Worm (Caenorhabditis elegans): ENCODE measurements around the gene him-3.

The him-3 gene

DNA sequence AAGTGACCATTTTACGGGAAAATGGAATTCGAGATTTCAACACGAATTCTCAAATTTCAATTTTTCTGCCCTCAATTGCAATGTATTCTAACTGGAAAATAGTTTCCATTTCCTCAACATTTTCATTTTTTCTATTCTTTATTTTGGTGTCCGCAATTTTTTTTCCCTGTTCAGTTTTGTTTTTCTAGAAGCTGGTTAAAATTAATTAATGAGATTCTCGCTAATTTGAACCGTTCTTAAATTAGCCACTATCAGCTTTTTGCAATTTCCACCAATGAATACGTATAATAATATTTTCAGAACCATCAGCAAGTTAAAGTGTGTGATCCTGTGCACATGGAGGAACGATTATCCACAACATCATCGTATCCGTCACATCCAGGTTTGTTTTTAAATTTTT is 20.0 kb upstream of the him-3 start, which contains the start of gene jnk-1:
TSS of gene jnk-1 (plus strand) at position 301 of the 400 bp plus-strand sequence.
- no peak for TF ChIP-seq nhr-77 (tag; optimal IDR thresholded peaks at IDR 0.05)
- no peak for TF ChIP-seq skn-1 (tag; optimal IDR thresholded peaks at IDR 0.05)
- no peak for TF ChIP-seq nhr-6 (tag; optimal IDR thresholded peaks at IDR 0.05)
- no peak for TF ChIP-seq crh-2 (tag; optimal IDR thresholded peaks at IDR 0.05)
- no peak for TF ChIP-seq sma-3 (GFP tag; optimal IDR thresholded peaks at IDR 0.05)
- no peak for TF ChIP-seq dmd-4 (tag; optimal IDR thresholded peaks at IDR 0.05)
- TF ChIP-seq lin-39 (tag; optimal IDR thresholded peaks at IDR 0.05), result no peak
- no peak for TF ChIP-seq snpc-4 (tag; optimal IDR thresholded peaks at IDR 0.05)
- no peak for TF ChIP-seq alr-1 (tag; optimal IDR thresholded peaks at IDR 0.05)
- no peak for TF ChIP-seq nhr-11 (tag; optimal IDR thresholded peaks at IDR 0.05)
- no peak for TF ChIP-seq ama-1 (optimal IDR thresholded peaks at IDR 0.05)
- no peak for TF ChIP-seq mbf-1 (tag; optimal IDR thresholded peaks at IDR 0.05)
- TF ChIP-seq blmp-1 (tag; optimal IDR thresholded peaks at IDR 0.05; ENCODE audit: insufficient read depth), result no peak
- TF ChIP-seq C34F6.9 (tag; optimal IDR thresholded peaks at IDR 0.05), result no peak
- no peak for TF ChIP-seq nhr-237 (tag; optimal IDR thresholded peaks at IDR 0.05)

- TF ChIP-seq blmp-1 (tag; optimal IDR thresholded peaks at IDR 0.05; ENCODE audit: insufficient read depth), result no peak
- peak; percentile 53 for TF ChIP-seq unc-55 (GFP tag; optimal IDR thresholded peaks at IDR 0.05)
- TF ChIP-seq crh-2 (tag; optimal IDR thresholded peaks at IDR 0.05), result peak; percentile 57
- peak; percentile 5 for TF ChIP-seq sma-9 (GFP tag; optimal IDR thresholded peaks at IDR 0.05)
- no peak for TF ChIP-seq sma-9 (tag; optimal IDR thresholded peaks at IDR 0.05)
- TF ChIP-seq Y55F3AM.14 (GFP tag; optimal IDR thresholded peaks at IDR 0.05), result peak; percentile 56
- peak; percentile 95 for TF ChIP-seq mab-5 (tag; optimal IDR thresholded peaks at IDR 0.05)
- peak; percentile 33 for TF ChIP-seq zag-1 (tag; optimal IDR thresholded peaks at IDR 0.05)
- no peak for TF ChIP-seq elt-1 (tag; optimal IDR thresholded peaks at IDR 0.05)
- peak; percentile 56 for TF ChIP-seq C34F6.9 (tag; optimal IDR thresholded peaks at IDR 0.05)
- peak; percentile 12 for TF ChIP-seq F13H6.1 (tag; optimal IDR thresholded peaks at IDR 0.05)
- TF ChIP-seq mbf-1 (tag; optimal IDR thresholded peaks at IDR 0.05), result no peak
- peak in 1 of 2 experiments; percentile 65 for TF ChIP-seq lsy-2 (tag; optimal IDR thresholded peaks at IDR 0.05)
- no peak for TF ChIP-seq ztf-4 (tag; optimal IDR thresholded peaks at IDR 0.05)
- peak; percentile 25 for TF ChIP-seq nhr-129 (tag; optimal IDR thresholded peaks at IDR 0.05)
Measured at ce11 chrIV:6958696-6959095, 18.6 kb upstream of the him-3 start.

ce11 chrIV:6959483-6959882 is 17.8 kb upstream of the him-3 start:
- TF ChIP-seq lsy-2 (tag; optimal IDR thresholded peaks at IDR 0.05) (peak in 1 of 2 experiments; percentile 52), sma-9 (GFP tag; optimal IDR thresholded peaks at IDR 0.05) (peak; percentile 17), sma-9 (tag; optimal IDR thresholded peaks at IDR 0.05) (no peak), sem-4 (tag; optimal IDR thresholded peaks at IDR 0.05) (peak; percentile 46), zag-1 (tag; optimal IDR thresholded peaks at IDR 0.05) (peak; percentile 16), unc-55 (GFP tag; optimal IDR thresholded peaks at IDR 0.05) (peak; percentile 24), crh-2 (tag; optimal IDR thresholded peaks at IDR 0.05) (peak; percentile 27), unc-62 (GFP tag; optimal IDR thresholded peaks at IDR 0.05) (no peak), peb-1 (tag; optimal IDR thresholded peaks at IDR 0.05) (no peak), blmp-1 (tag; optimal IDR thresholded peaks at IDR 0.05; ENCODE audit: insufficient read depth) (no peak), C34F6.9 (tag; optimal IDR thresholded peaks at IDR 0.05) (peak; percentile 35), nhr-6 (tag; optimal IDR thresholded peaks at IDR 0.05) (peak; percentile 16)

DNA sequence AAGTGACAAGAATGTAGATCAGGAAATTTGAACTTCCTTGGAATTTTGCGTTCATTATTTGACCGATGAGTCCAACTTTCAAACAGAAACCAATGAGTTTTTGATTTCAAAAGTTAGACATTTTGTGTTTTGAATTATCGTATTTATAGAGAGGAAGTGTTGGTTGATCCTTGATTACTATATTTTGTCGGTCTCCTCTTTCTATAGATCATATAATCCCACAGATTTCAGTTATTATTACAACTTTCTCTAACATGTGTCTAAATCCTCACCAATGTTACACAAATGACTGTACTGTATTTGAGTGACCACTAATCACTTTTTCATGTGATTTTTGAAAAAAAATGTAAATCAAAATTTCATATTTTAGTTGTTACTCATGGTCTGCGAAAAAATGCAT is 12.8 kb upstream of the him-3 start, which contains the start of gene B0478.3:
TSS of gene B0478.3 (minus strand) at position 101 of the 400 bp plus-strand sequence.
- no peak for TF ChIP-seq mab-5 (tag; optimal IDR thresholded peaks at IDR 0.05)
- no peak for TF ChIP-seq zag-1 (tag; optimal IDR thresholded peaks at IDR 0.05)
- no peak for TF ChIP-seq nhr-25 (tag; optimal IDR thresholded peaks at IDR 0.05)

DNA sequence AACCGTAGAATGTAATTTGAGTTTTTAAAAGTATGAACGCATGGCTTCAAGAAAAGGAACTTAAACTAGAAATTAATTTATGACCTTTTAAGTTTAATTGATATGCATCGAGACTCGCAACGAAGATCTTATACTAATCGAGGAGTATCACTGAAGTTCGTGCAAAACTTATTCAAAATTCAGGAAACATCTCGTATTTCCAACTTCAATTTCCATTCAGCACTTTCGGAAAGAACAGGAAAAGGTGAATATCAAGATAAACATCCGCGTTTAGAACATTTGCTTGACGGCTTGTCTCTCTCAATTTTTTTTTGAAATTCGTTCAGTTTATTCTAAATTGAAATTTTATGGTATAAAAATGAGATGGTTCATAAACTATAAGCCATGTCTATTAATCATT is 12.1 kb upstream of the him-3 start, which contains the start of gene ZK381.2:
TSS of gene ZK381.2 (plus strand) at position 301 of the 400 bp plus-strand sequence.
- TF ChIP-seq C34F6.9 (tag; optimal IDR thresholded peaks at IDR 0.05) (no peak), ceh-16 (tag; optimal IDR thresholded peaks at IDR 0.05) (no peak), alr-1 (tag; optimal IDR thresholded peaks at IDR 0.05) (no peak), unc-55 (GFP tag; optimal IDR thresholded peaks at IDR 0.05) (no peak), dmd-4 (tag; optimal IDR thresholded peaks at IDR 0.05) (no peak), lin-13 (GFP tag; optimal IDR thresholded peaks at IDR 0.05) (no peak), nhr-12 (tag; optimal IDR thresholded peaks at IDR 0.05) (no peak), gmeb-1 (tag; optimal IDR thresholded peaks at IDR 0.05) (no peak), skn-1 (tag; optimal IDR thresholded peaks at IDR 0.05) (no peak), aly-2 (tag; optimal IDR thresholded peaks at IDR 0.05) (no peak)

All from whole organism, L2 larva.